In the genomic region with DNA sequence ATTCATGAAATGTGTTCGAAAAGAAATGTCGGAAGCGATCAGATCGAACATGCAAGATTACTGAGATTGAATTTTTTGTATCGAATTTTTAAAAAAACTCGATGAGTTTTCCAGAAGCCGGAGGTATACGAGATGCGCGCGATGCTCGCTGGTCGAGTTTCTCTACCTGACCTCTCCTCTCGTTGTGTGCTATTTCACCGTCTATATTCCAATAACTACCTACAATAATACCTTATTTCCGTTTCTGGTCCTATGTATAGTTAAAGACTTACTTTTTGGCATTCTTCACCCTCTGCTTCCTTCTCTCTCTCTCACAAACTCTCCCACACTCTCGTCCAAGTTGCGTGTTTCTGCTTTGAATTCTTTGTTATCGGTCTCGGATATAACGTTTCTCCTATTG, we compare ENCODE assay signal across 2 worm cellular contexts.
TF ChIP-seq lines count a peak whose summit lies in the region.

No protein-coding gene starts in this region.

TF ChIP-seq in whole organism, L4 larva, 104 proteins besides CTCF, POLR2A, EP300 and RAD21:
- no peak for TF ChIP-seq ceh-28 (tag; optimal IDR thresholded peaks at IDR 0.05; lab: Kevin White, UChicago)
- no peak for TF ChIP-seq nhr-48 (tag; optimal IDR thresholded peaks at IDR 0.05; lab: Kevin White, UChicago)
- TF ChIP-seq unc-62 (GFP tag; optimal IDR thresholded peaks at IDR 0.05 in 1 of 2; lab: Kevin White, UChicago) = no peak
- TF ChIP-seq unc-62 (tag; optimal IDR thresholded peaks at IDR 0.05; lab: Kevin White, UChicago) = no peak
- TF ChIP-seq Y5F2A.4 (GFP tag; optimal IDR thresholded peaks at IDR 0.05; lab: Kevin White, UChicago) = no peak
- 0 out of 2 replicates have a peak, but pooled peaks have one; percentile 17 for TF ChIP-seq Y48G9A.11 (GFP tag; IDR thresholded peaks at IDR 0.05; lab: Robert Waterston, UW)
- TF ChIP-seq nhr-111 (GFP tag; optimal IDR thresholded peaks at IDR 0.05; lab: Kevin White, UChicago) = no peak
- no peak for TF ChIP-seq mep-1 (tag; optimal IDR thresholded peaks at IDR 0.05; lab: Kevin White, UChicago)
- TF ChIP-seq mdl-1 (tag; optimal IDR thresholded peaks at IDR 0.05; lab: Kevin White, UChicago) = no peak
- TF ChIP-seq lin-38 (GFP tag; IDR thresholded peaks at IDR 0.05; lab: Robert Waterston, UW) = peak; percentile 9; the same call in 1 of the 2 replicates
- TF ChIP-seq pqm-1 (tag; optimal IDR thresholded peaks at IDR 0.05; lab: Kevin White, UChicago) = no peak
- TF ChIP-seq nhr-102 (tag; optimal IDR thresholded peaks at IDR 0.05; lab: Kevin White, UChicago) = no peak
- TF ChIP-seq lin-29 (GFP tag; IDR thresholded peaks at IDR 0.05; lab: Robert Waterston, UW) = no peak
- TF ChIP-seq madf-5 (GFP tag; IDR thresholded peaks at IDR 0.05; lab: Robert Waterston, UW) = 0 out of 4 replicates have a peak, but pooled peaks of 1 of the 2 experiments have one; percentile 7
- no peak for TF ChIP-seq F44E2.7 (GFP tag; IDR thresholded peaks at IDR 0.05; lab: Robert Waterston, UW)
- TF ChIP-seq nhr-42 (GFP tag; IDR thresholded peaks at IDR 0.05; lab: Robert Waterston, UW) = no peak
- TF ChIP-seq spr-1 (tag; optimal IDR thresholded peaks at IDR 0.05; lab: Kevin White, UChicago) = no peak
TF ChIP-seq in whole organism, L4 larva: peak in this region for 3.

TF ChIP-seq in whole organism, young adult, 124 proteins besides CTCF, POLR2A, EP300 and RAD21:
- TF ChIP-seq dpff-1 (tag; optimal IDR thresholded peaks at IDR 0.05; lab: Kevin White, UChicago) = no peak
- TF ChIP-seq hrde-1 (tag; optimal IDR thresholded peaks at IDR 0.05; lab: Kevin White, UChicago; ENCODE audit: borderline replicate concordance) = no peak
- TF ChIP-seq rcor-1 (GFP tag; IDR thresholded peaks at IDR 0.05; lab: Robert Waterston, UW) = no peak
- TF ChIP-seq nhr-90 (tag; optimal IDR thresholded peaks at IDR 0.05; lab: Kevin White, UChicago) = no peak
- 0 out of 2 replicates have a peak, but pooled peaks have one; percentile 37 for TF ChIP-seq Y79H2A.3 (GFP tag; conservative IDR thresholded peaks at IDR 0.05; lab: Robert Waterston, UW)
- TF ChIP-seq madf-3 (GFP tag; IDR thresholded peaks at IDR 0.05; lab: Robert Waterston, UW) = peak; percentile 80; the same call in 1 of the 2 replicates
- TF ChIP-seq madf-6 (GFP tag; IDR thresholded peaks at IDR 0.05; lab: Robert Waterston, UW) = peak; percentile 47
- TF ChIP-seq nfyb-1 (GFP tag; IDR thresholded peaks at IDR 0.05; lab: Robert Waterston, UW) = no peak
- TF ChIP-seq B0336.3 (GFP tag; IDR thresholded peaks at IDR 0.05; lab: Robert Waterston, UW) = peak; percentile 49; the same call in 1 of the 2 replicates
- peak; percentile 37; the same call in 1 of the 2 replicates for TF ChIP-seq attf-6 (GFP tag; IDR thresholded peaks at IDR 0.05; lab: Robert Waterston, UW)
- no peak for TF ChIP-seq attf-5 (GFP tag; optimal IDR thresholded peaks at IDR 0.05; lab: Kevin White, UChicago)
- peak; percentile 86; the same call in 1 of the 2 replicates for TF ChIP-seq cebp-2 (GFP tag; IDR thresholded peaks at IDR 0.05; lab: Robert Waterston, UW)
